Worm (Caenorhabditis elegans) whole organism, early embryonic: ENCODE measurements around the gene ins-37.

ENCODE experiments used
- aly-1 ChIP-seq: sonication (generic microtip); optimal IDR thresholded peaks from 2 replicates; lab custom pipeline; 2016; ENCODE audit warnings: missing genetic modification characterization, missing compliant biosample characterization
- ama-1 ChIP-seq: fragments of 150-350 bp; optimal IDR thresholded peaks from 2 replicates; lab custom pipeline; 2014
- flt-1 ChIP-seq: fragments of 200-800 bp; sonication (Bioruptor generic); IDR thresholded peaks from 2 replicates; pipeline ENCODE4 v1.3.6; 2022; ENCODE audit warnings: missing genetic modification characterization, missing compliant biosample characterization
- hnd-1 ChIP-seq: sonication (generic microtip); optimal IDR thresholded peaks from 2 replicates; lab custom pipeline; 2016; ENCODE audit warnings: missing genetic modification characterization, missing compliant biosample characterization
- scrt-1 ChIP-seq: fragments of 200-800 bp; sonication (Bioruptor generic); IDR thresholded peaks from 2 replicates; pipeline ENCODE4 v1.3.6; 2022; ENCODE audit warnings: missing genetic modification characterization, missing compliant biosample characterization
- tra-4 ChIP-seq: sonication (generic microtip); optimal IDR thresholded peaks from 2 replicates; lab custom pipeline; 2017; ENCODE audit warnings: missing genetic modification characterization, missing compliant biosample characterization

- TF ChIP-seq tra-4 (tag; lab: Kevin White, UChicago) (no peak), flt-1 (GFP tag; lab: Robert Waterston, UW) (no peak), ama-1 (no peak), hnd-1 (tag; lab: Kevin White, UChicago) (no peak), scrt-1 (no peak), aly-1 (no peak)
These were observed 16.1 kb upstream of the ins-37 start, which contains the start of gene F08G2.8 for ce11 chrII:13852004-13852403.
